Worm (Caenorhabditis elegans) whole organism, L2 larva: ENCODE results near the gene dnj-13.

Experiments used
- C34F6.9 ChIP-seq: fragments of 150-350 bp; optimal IDR thresholded peaks from 2 replicates; lab custom pipeline; 2014; ENCODE audit warnings: missing biosample characterization, missing genetic modification characterization
- R02D3.7 ChIP-seq: fragments of 150-350 bp; optimal IDR thresholded peaks from 2 replicates; lab custom pipeline; 2014; ENCODE audit warnings: missing biosample characterization, missing genetic modification characterization
- ZK546.5 ChIP-seq: sonication (generic microtip); optimal IDR thresholded peaks from 2 replicates; lab custom pipeline; 2017; ENCODE audit warnings: missing biosample characterization, missing genetic modification characterization
- alr-1 ChIP-seq: fragments of 150-350 bp; optimal IDR thresholded peaks from 2 replicates; lab custom pipeline; 2014; ENCODE audit warnings: missing biosample characterization, missing genetic modification characterization
- aly-2 ChIP-seq: fragments of 150-350 bp; optimal IDR thresholded peaks from 2 replicates; lab custom pipeline; 2014; ENCODE audit warnings: missing biosample characterization, missing genetic modification characterization
- blmp-1 ChIP-seq: sonication (generic microtip); optimal IDR thresholded peaks from 2 replicates; lab custom pipeline; 2017; ENCODE audit warnings: missing genetic modification characterization, mild to moderate bottlenecking, missing compliant biosample characterization, antibody characterized with exemption, moderate library complexity; ENCODE audit not compliant: insufficient read depth
- ceh-16 ChIP-seq: fragments of 150-350 bp; optimal IDR thresholded peaks from 2 replicates; lab custom pipeline; 2014; ENCODE audit warnings: missing biosample characterization, missing genetic modification characterization
- ceh-82 ChIP-seq: fragments of 150-350 bp; optimal IDR thresholded peaks from 2 replicates; lab custom pipeline; 2014; ENCODE audit warnings: missing biosample characterization, missing genetic modification characterization
- crh-2 ChIP-seq: sonication (generic microtip); optimal IDR thresholded peaks from 2 replicates; lab custom pipeline; 2017; ENCODE audit warnings: missing biosample characterization, missing genetic modification characterization
- dmd-4 ChIP-seq: sonication (generic microtip); optimal IDR thresholded peaks from 2 replicates; lab custom pipeline; 2017; ENCODE audit warnings: missing biosample characterization, missing genetic modification characterization
- egl-27 ChIP-seq: sonication (generic microtip); optimal IDR thresholded peaks from 3 replicates; lab custom pipeline; 2017; ENCODE audit warnings: missing biosample characterization, missing genetic modification reagents, missing genetic modification characterization
- fos-1 ChIP-seq: fragments of 150-350 bp; optimal IDR thresholded peaks from 2 replicates; lab custom pipeline; 2014; ENCODE audit warnings: missing biosample characterization, missing genetic modification characterization
- gmeb-1 ChIP-seq: fragments of 150-350 bp; optimal IDR thresholded peaks from 2 replicates; lab custom pipeline; 2014; ENCODE audit warnings: missing biosample characterization, missing genetic modification characterization
- lin-11 ChIP-seq: fragments of 150-350 bp; sonication (generic microtip); optimal IDR thresholded peaks from 2 replicates; lab custom pipeline; 2014; ENCODE audit warnings: missing biosample characterization, missing genetic modification characterization, inconsistent platforms, mixed read lengths
- lsy-2 ChIP-seq, 2 experiments: fragments of 150-350 bp in 1 of 2; sonication (generic microtip) in 1 of 2; optimal IDR thresholded peaks; 2 replicates each; lab custom pipeline; 2014 to 2017; ENCODE audit warnings: missing biosample characterization in 2 of 2, missing genetic modification characterization in 2 of 2
- mab-5 ChIP-seq: fragments of 150-350 bp; optimal IDR thresholded peaks from 2 replicates; lab custom pipeline; 2014; ENCODE audit warnings: missing biosample characterization, missing genetic modification characterization
- mbf-1 ChIP-seq: sonication (generic microtip); optimal IDR thresholded peaks from 2 replicates; lab custom pipeline; 2017; ENCODE audit warnings: missing biosample characterization, missing genetic modification characterization
- nhr-11 ChIP-seq: fragments of 150-350 bp; optimal IDR thresholded peaks from 2 replicates; lab custom pipeline; 2014; ENCODE audit warnings: missing biosample characterization, missing genetic modification characterization
- nhr-12 ChIP-seq: fragments of 150-350 bp; optimal IDR thresholded peaks from 2 replicates; lab custom pipeline; 2014; ENCODE audit warnings: missing biosample characterization, missing genetic modification characterization
- nhr-6 ChIP-seq: fragments of 150-350 bp; optimal IDR thresholded peaks from 2 replicates; lab custom pipeline; 2014; ENCODE audit warnings: missing biosample characterization, missing genetic modification characterization
- nhr-77 ChIP-seq: fragments of 150-350 bp; optimal IDR thresholded peaks from 2 replicates; lab custom pipeline; 2014; ENCODE audit warnings: missing biosample characterization, missing genetic modification characterization
- peb-1 ChIP-seq: fragments of 150-350 bp; optimal IDR thresholded peaks from 2 replicates; lab custom pipeline; 2014; ENCODE audit warnings: missing biosample characterization, missing genetic modification characterization
- sem-4 ChIP-seq: fragments of 150-350 bp; optimal IDR thresholded peaks from 2 replicates; lab custom pipeline; 2014; ENCODE audit warnings: missing biosample characterization, missing genetic modification reagents, missing genetic modification characterization
- skn-1 ChIP-seq: sonication (generic microtip); optimal IDR thresholded peaks from 2 replicates; lab custom pipeline; 2017; ENCODE audit warnings: missing biosample characterization, missing genetic modification characterization
- sma-3 ChIP-seq: sonication (generic microtip); optimal IDR thresholded peaks from 2 replicates; lab custom pipeline; 2016; ENCODE audit warnings: missing genetic modification reagents, missing genetic modification characterization, missing compliant biosample characterization
- sma-9 ChIP-seq, 2 experiments: fragments of 150-350 bp in 1 of 2; sonication (generic microtip) in 1 of 2; optimal IDR thresholded peaks; 2 replicates each; lab custom pipeline; 2014 to 2016; ENCODE audit warnings: missing genetic modification characterization in 2 of 2, mild to moderate bottlenecking in 1 of 2, missing biosample characterization in 1 of 2, missing compliant biosample characterization in 1 of 2, missing genetic modification reagents in 1 of 2, moderate library complexity in 1 of 2
- snpc-4 ChIP-seq: fragments of 150-350 bp; optimal IDR thresholded peaks from 2 replicates; lab custom pipeline; 2014; ENCODE audit warnings: missing biosample characterization, missing genetic modification characterization
- unc-39 ChIP-seq: fragments of 150-350 bp; optimal IDR thresholded peaks from 2 replicates; lab custom pipeline; 2014; ENCODE audit warnings: missing biosample characterization, missing genetic modification characterization
- unc-55 ChIP-seq: fragments of 150-350 bp; sonication (generic microtip); optimal IDR thresholded peaks from 3 replicates; lab custom pipeline; 2014; ENCODE audit warnings: missing biosample characterization, missing genetic modification reagents, missing genetic modification characterization
- zag-1 ChIP-seq: fragments of 150-350 bp; optimal IDR thresholded peaks from 2 replicates; lab custom pipeline; 2014; ENCODE audit warnings: missing biosample characterization, missing genetic modification characterization
- ztf-1 ChIP-seq: fragments of 200-800 bp; sonication (Bioruptor generic); conservative IDR thresholded peaks from 2 replicates; pipeline ENCODE4 v1.3.6; 2022; ENCODE audit warnings: missing genetic modification characterization, missing compliant biosample characterization
- ztf-11 ChIP-seq: sonication (generic microtip); optimal IDR thresholded peaks from 2 replicates; lab custom pipeline; 2017; ENCODE audit warnings: missing biosample characterization, missing genetic modification characterization
- ztf-4 ChIP-seq: fragments of 150-350 bp; optimal IDR thresholded peaks from 2 replicates; lab custom pipeline; 2014; ENCODE audit warnings: missing biosample characterization, missing genetic modification characterization

The dnj-13 gene

DNA sequence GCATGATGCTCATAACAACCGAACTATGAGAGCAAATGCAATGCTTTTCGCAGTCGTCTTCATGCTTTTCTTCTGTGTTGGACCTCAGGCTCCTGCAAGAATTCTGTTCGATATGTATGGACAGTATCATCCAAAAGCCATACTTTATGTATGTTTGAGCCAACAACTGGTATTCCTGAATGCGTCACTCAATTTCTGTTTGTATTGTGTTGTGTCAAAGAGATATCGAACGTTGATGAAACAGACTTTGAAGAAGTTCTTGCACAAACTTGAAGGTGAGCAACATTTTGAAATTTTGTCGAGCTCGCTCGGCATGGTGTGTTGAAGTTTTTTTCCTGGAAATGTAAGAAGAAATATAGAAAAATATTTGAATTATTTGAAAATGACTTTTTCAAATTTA lies 32.6 kb upstream of the dnj-13 start:
- TF ChIP-seq aly-2 (tag; lab: Kevin White, UChicago) = no peak
- TF ChIP-seq fos-1 (tag; lab: Kevin White, UChicago) = no peak
- TF ChIP-seq gmeb-1 (tag; lab: Kevin White, UChicago) = no peak
- no peak for TF ChIP-seq unc-55 (GFP tag; lab: Kevin White, UChicago)
- TF ChIP-seq ceh-82 = no peak
- no peak for TF ChIP-seq ZK546.5 (tag; lab: Kevin White, UChicago)
- no peak for TF ChIP-seq snpc-4 (tag; lab: Kevin White, UChicago)

DNA sequence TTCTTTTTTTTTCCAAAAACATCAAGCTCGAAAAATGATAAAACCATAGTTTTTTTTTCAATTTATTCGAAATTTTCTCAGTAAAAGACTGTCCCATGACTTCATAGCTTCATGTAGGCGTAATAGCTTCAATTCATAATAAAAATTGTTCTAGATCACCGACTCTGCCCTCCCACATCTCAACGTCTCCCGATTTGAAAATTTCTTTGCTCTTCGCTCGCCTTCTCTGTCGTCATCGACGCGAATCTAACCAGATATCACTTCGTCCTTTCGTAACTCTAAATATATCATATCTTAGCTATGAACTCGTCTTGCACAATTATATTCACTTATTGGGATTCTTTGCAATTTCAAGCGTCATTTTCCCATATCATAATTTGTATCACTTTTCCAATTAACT lies 30.7 kb upstream of the dnj-13 start, which contains the start of gene srh-44:
TSS of gene srh-44 (plus strand) at position 301 of the 400 bp plus-strand sequence.
- TF ChIP-seq unc-39 (no peak), mab-5 (tag; lab: Kevin White, UChicago) (no peak), mbf-1 (no peak), gmeb-1 (tag; lab: Kevin White, UChicago) (no peak), skn-1 (tag; lab: Kevin White, UChicago) (no peak), peb-1 (tag; lab: Kevin White, UChicago) (no peak), egl-27 (no peak), aly-2 (tag; lab: Kevin White, UChicago) (no peak), nhr-11 (tag; lab: Kevin White, UChicago) (no peak), blmp-1 (tag; lab: Kevin White, UChicago) (no peak), lin-11 (tag; lab: Kevin White, UChicago) (no peak), nhr-77 (tag; lab: Kevin White, UChicago) (no peak), ceh-16 (tag; lab: Kevin White, UChicago) (no peak), R02D3.7 (no peak), zag-1 (no peak)

DNA sequence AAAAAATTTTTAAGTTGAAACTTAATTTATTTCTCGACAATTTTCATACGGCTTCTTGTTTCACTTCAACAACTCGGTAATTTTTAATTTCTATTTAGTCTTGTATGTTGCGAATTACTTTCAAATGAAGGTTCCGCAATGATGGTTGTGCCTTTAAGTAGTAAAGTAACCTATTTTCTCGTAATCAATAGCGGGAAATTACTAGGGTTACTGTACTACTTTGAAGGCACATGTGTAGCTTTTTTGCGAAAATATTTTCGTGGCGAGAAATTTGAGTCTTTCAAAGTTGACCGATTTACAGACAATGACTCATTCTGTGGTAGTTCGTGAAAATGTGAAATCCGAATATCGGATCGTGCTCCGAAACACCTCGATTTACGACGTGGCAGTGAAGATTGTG lies 27.3 kb upstream of the dnj-13 start, which contains the start of gene B0334.10:
TSS of gene B0334.10 (plus strand) at position 301 of the 400 bp plus-strand sequence.
- TF ChIP-seq ZK546.5 (tag; lab: Kevin White, UChicago) (no peak), crh-2 (no peak), sem-4 (tag; lab: Kevin White, UChicago) (no peak), nhr-77 (tag; lab: Kevin White, UChicago) (no peak), skn-1 (tag; lab: Kevin White, UChicago) (no peak), ztf-1 (no peak), ztf-4 (tag; lab: Kevin White, UChicago) (no peak)

DNA sequence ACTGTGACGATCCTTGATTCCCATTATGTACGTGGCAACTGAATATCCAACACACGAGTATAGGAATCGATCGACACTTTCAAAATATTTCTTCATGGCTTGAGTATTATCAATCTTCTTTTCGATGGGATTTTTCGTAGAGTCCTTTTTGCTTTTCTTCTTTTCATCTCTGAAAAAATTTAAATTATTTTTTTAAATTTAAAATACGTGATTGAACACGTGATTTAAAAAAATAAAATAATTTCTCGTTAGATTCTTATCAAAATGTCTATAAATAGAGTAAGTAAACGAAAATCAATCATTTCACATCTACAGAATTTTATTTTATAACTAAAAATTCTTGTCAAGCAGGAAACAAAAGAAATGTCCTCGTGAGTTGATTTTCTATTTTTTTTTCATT lies 24.2 kb upstream of the dnj-13 start, which contains the start of gene Y62F5A.10:
TSS of gene Y62F5A.10 (plus strand) at position 301 of the 400 bp plus-strand sequence.
- TF ChIP-seq mbf-1 (no peak), mab-5 (tag; lab: Kevin White, UChicago) (no peak), sma-9 (GFP tag; optimal IDR thresholded peaks at IDR 0.05; lab: Kevin White, UChicago) (no peak), sma-9 (tag; optimal IDR thresholded peaks at IDR 0.05; lab: Kevin White, UChicago) (no peak)

DNA sequence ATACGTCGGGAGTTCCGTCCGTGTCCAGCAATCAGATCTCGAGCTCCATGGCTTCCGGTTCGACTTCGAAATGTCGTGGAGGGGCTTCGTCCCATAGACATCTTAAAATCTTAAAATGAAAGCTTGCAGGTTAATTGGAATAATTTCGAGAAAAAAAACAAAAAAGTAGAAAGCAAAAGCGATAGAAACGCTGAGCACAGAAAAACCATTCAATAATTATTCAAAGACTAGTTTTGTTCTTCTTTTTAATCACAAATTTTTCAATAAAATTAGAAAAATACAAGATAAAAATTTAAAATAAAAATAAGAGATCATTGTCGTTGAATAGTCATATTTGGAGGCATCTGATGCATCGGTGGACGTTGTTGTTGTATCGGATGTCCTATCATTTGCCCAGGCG lies 18.5 kb upstream of the dnj-13 start, which contains the start of gene age-1:
TSS of gene age-1 (minus strand) at position 101 of the 400 bp plus-strand sequence.
- TF ChIP-seq aly-2 (tag; lab: Kevin White, UChicago) = no peak
- no peak for TF ChIP-seq ZK546.5 (tag; lab: Kevin White, UChicago)
- TF ChIP-seq C34F6.9 (tag; lab: Kevin White, UChicago) = no peak
- no peak for TF ChIP-seq nhr-11 (tag; lab: Kevin White, UChicago)
- TF ChIP-seq nhr-77 (tag; lab: Kevin White, UChicago) = no peak
- no peak for TF ChIP-seq mab-5 (tag; lab: Kevin White, UChicago)
- no peak for TF ChIP-seq nhr-12 (tag; lab: Kevin White, UChicago)
- no peak for TF ChIP-seq gmeb-1 (tag; lab: Kevin White, UChicago)
- no peak for TF ChIP-seq ceh-16 (tag; lab: Kevin White, UChicago)
- no peak for TF ChIP-seq dmd-4 (tag; lab: Kevin White, UChicago)
- no peak for TF ChIP-seq lsy-2 (tag; optimal IDR thresholded peaks at IDR 0.05; lab: Kevin White, UChicago)
- no peak for TF ChIP-seq ztf-11
- no peak for TF ChIP-seq alr-1 (tag; lab: Kevin White, UChicago)
- no peak for TF ChIP-seq nhr-6
- no peak for TF ChIP-seq egl-27
- TF ChIP-seq zag-1 = no peak
- no peak for TF ChIP-seq sma-3 (GFP tag; lab: Kevin White, UChicago)
- no peak for TF ChIP-seq R02D3.7
